Worm (Caenorhabditis elegans) whole organism, mixed stage, embryonic: ENCODE measurements around the gene T27E7.3.

ENCODE experiments used
- nhr-28 ChIP-seq: fragments of 150-350 bp; optimal IDR thresholded peaks from 2 replicates; lab custom pipeline; 2014; ENCODE audit warnings: missing biosample characterization, missing genetic modification characterization
- nhr-76 ChIP-seq: sonication (generic microtip); optimal IDR thresholded peaks from 2 replicates; lab custom pipeline; 2017; ENCODE audit warnings: missing biosample characterization, missing genetic modification characterization

- no peak for TF ChIP-seq nhr-76 (tag; lab: Kevin White, UChicago)
- TF ChIP-seq nhr-28 (tag; lab: Kevin White, UChicago) = no peak
Observed at ce11 chrIV:14512405-14512804, 16.4 kb upstream of the T27E7.3 start, which contains the start of gene Y57G11A.5.
